Fruit fly (Drosophila melanogaster) whole organism, embryonic: ENCODE measurements around the gene Orct2.

Experiments
- CG34224 ChIP-seq: fragments of 200-800 bp; sonication (Bioruptor generic); IDR thresholded peaks from 3 replicates; pipeline ENCODE4 v1.3.6; 2022; ENCODE audit warnings: missing biosample characterization, missing genetic modification characterization; ENCODE audit not compliant: partially characterized antibody
- D19B ChIP-seq: fragments of 200-800 bp; sonication (Bioruptor generic); optimal IDR thresholded peaks from 2 replicates; lab custom pipeline; 2017; ENCODE audit warnings: missing biosample characterization, mild to moderate bottlenecking, missing genetic modification characterization
- Sry-β ChIP-seq: fragments of 200-800 bp; sonication (Bioruptor generic); optimal IDR thresholded peaks from 2 replicates; lab custom pipeline; 2018; ENCODE audit warnings: missing biosample characterization, mild to moderate bottlenecking, missing genetic modification characterization, moderate library complexity
- crc ChIP-seq: fragments of 200-800 bp; sonication (Bioruptor generic); optimal IDR thresholded peaks from 2 replicates; lab custom pipeline; 2016; ENCODE audit warnings: missing biosample characterization, missing genetic modification characterization
- fd3F ChIP-seq: fragments of 200-800 bp; sonication (Bioruptor generic); optimal IDR thresholded peaks from 2 replicates; lab custom pipeline; 2018; ENCODE audit warnings: missing biosample characterization, mild to moderate bottlenecking, missing genetic modification characterization, moderate library complexity
- psq ChIP-seq: fragments of 200-800 bp; sonication (Bioruptor generic); optimal IDR thresholded peaks from 2 replicates; lab custom pipeline; 2017; ENCODE audit warnings: missing biosample characterization, missing genetic modification characterization
- salm ChIP-seq: fragments of 200-800 bp; sonication (Bioruptor generic); optimal IDR thresholded peaks from 2 replicates; lab custom pipeline; 2018; ENCODE audit warnings: missing biosample characterization, mild to moderate bottlenecking, missing genetic modification characterization
- sens-2 ChIP-seq: fragments of 200-800 bp; sonication (Bioruptor generic); IDR thresholded peaks from 2 replicates; pipeline ENCODE4 v1.3.6; 2022; ENCODE audit warnings: missing biosample characterization, missing genetic modification characterization

DNA sequence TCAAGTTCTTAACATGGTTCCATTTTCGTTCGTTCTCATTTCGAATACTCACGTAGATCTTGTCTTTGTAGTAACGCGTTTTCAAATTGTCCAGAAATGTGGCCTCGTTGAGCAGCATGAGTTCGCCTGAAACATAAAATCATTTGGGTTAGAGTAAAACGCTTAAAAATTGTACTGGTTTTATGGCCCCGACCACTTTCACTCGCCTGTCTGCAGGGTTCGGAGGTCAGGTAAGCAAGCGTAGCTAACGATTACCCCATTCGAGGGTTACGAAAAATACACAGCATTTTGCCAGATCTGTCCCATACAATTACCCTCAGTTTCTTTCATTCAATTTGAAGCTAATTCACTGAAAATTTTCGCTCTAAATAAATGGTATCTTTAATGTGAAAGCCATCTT is 14.5 kb upstream of the Orct2 start:
- TF ChIP-seq psq (GFP tag; lab: Kevin White, UChicago) (no peak), sens-2 (GFP tag; lab: Robert Waterston, UW) (no peak), Sry-β (no peak), D19B (GFP tag; lab: Kevin White, UChicago) (no peak), fd3F (GFP tag; lab: Kevin White, UChicago) (no peak), salm (tag; lab: Kevin White, UChicago) (no peak), CG34224 (no peak), crc (GFP tag; lab: Kevin White, UChicago) (no peak)
